Worm (Caenorhabditis elegans) whole organism, L4/young adult: Measurements from ENCODE around the gene T25E12.14.

Experiments
- dao-5 ChIP-seq: sonication (generic microtip); optimal IDR thresholded peaks from 2 replicates; lab custom pipeline; 2016; ENCODE audit warnings: missing genotype, missing genetic modification characterization, moderate library complexity, missing compliant biosample characterization
- him-1 ChIP-seq: sonication (generic microtip); optimal IDR thresholded peaks from 2 replicates; lab custom pipeline; 2016; ENCODE audit warnings: missing genotype, missing genetic modification reagents, missing genetic modification characterization, missing compliant biosample characterization

DNA sequence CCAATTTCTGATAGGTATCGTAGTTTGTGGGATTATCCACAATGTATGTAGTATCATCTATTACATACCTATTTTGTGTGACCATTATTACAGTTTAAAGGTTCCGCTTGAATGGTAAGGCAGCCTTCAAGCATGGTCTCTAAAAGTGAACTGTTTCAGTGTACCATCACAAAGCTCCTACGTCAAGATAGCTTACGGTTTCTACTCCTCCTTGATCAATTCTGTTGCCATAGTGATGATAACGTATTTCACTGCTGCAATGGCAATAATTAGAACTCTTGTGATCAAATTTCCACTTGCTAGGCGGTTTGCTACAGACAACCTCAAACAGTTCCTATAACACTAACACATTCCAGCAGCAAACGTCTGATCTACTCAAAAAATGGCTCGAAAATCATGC is 43.7 kb upstream of the T25E12.14 start:
- TF ChIP-seq dao-5 (tag; lab: Kevin White, UChicago) (no peak), him-1 (tag; lab: Kevin White, UChicago) (no peak)
